Comparison of ENCODE assay signal across 3 worm cellular contexts in genomic region chrX:12106004-12106403, ce11.
TF ChIP-seq lines count a peak whose summit lies in the region.

No protein-coding gene starts in this region.

TF ChIP-seq in whole organism, L1 larva, 84 proteins besides CTCF, POLR2A, EP300 and RAD21 (continued from another document and continues in another):
- TF ChIP-seq fkh-8 (tag; optimal IDR thresholded peaks at IDR 0.05; lab: Kevin White, UChicago): peak; percentile 82
- TF ChIP-seq elt-3 (tag; optimal IDR thresholded peaks at IDR 0.05; lab: Kevin White, UChicago): peak in 2 of 6 experiments; percentile 19 to 52
- peak; percentile 63 for TF ChIP-seq sox-4 (tag; optimal IDR thresholded peaks at IDR 0.05; lab: Kevin White, UChicago)
- TF ChIP-seq ztf-11 (tag; optimal IDR thresholded peaks at IDR 0.05; lab: Kevin White, UChicago): peak in 1 of 2 experiments; percentile 79
- TF ChIP-seq zag-1 (tag; optimal IDR thresholded peaks at IDR 0.05; lab: Kevin White, UChicago): no peak
- TF ChIP-seq ces-1 (GFP tag; optimal IDR thresholded peaks at IDR 0.05; lab: Kevin White, UChicago): peak; percentile 19
- TF ChIP-seq nhr-28 (tag; optimal IDR thresholded peaks at IDR 0.05; lab: Kevin White, UChicago): no peak
- no peak for TF ChIP-seq fkh-4 (tag; optimal IDR thresholded peaks at IDR 0.05; lab: Kevin White, UChicago; ENCODE audit: borderline replicate concordance)
- no peak for TF ChIP-seq egl-27 (tag; optimal IDR thresholded peaks at IDR 0.05; lab: Kevin White, UChicago)
- peak; percentile 38 for TF ChIP-seq aly-2 (tag; optimal IDR thresholded peaks at IDR 0.05; lab: Kevin White, UChicago)
- TF ChIP-seq nhr-19 (GFP tag; conservative IDR thresholded peaks at IDR 0.05; lab: Robert Waterston, UW): peak; percentile 86
- TF ChIP-seq lin-13 (GFP tag; optimal IDR thresholded peaks at IDR 0.05; lab: Kevin White, UChicago): peak; percentile 19
- TF ChIP-seq isw-1 (GFP tag; IDR thresholded peaks at IDR 0.05; lab: Robert Waterston, UW): peak; percentile 33
- TF ChIP-seq ceh-88 (GFP tag; IDR thresholded peaks at IDR 0.05; lab: Robert Waterston, UW): peak; percentile 50; the same call in 1 of the 2 replicates
- peak; percentile 79 for TF ChIP-seq unc-86 (tag; optimal IDR thresholded peaks at IDR 0.05; lab: Kevin White, UChicago)
- no peak for TF ChIP-seq ets-5 (GFP tag; IDR thresholded peaks at IDR 0.05; lab: Robert Waterston, UW)
- TF ChIP-seq irx-1 (tag; optimal IDR thresholded peaks at IDR 0.05; lab: Kevin White, UChicago): peak; percentile 74
- TF ChIP-seq ceh-90 (tag; optimal IDR thresholded peaks at IDR 0.05; lab: Kevin White, UChicago): no peak
- no peak for TF ChIP-seq ama-1 (optimal IDR thresholded peaks at IDR 0.05; lab: Kevin White, UChicago)
- TF ChIP-seq xbp-1 (tag; optimal IDR thresholded peaks at IDR 0.05; lab: Kevin White, UChicago): peak; percentile 70
- TF ChIP-seq mab-9 (GFP tag; IDR thresholded peaks at IDR 0.05; lab: Robert Waterston, UW): peak; percentile 52
- peak; percentile 52 for TF ChIP-seq fos-1 (tag; optimal IDR thresholded peaks at IDR 0.05; lab: Kevin White, UChicago)
- TF ChIP-seq alr-1 (tag; optimal IDR thresholded peaks at IDR 0.05; lab: Kevin White, UChicago; ENCODE audit: borderline replicate concordance): no peak
- TF ChIP-seq fkh-10 (GFP tag; optimal IDR thresholded peaks at IDR 0.05; lab: Kevin White, UChicago): peak; percentile 85
- TF ChIP-seq jun-1 (tag; optimal IDR thresholded peaks at IDR 0.05; lab: Kevin White, UChicago): peak; percentile 75
- TF ChIP-seq C16A3.4 (tag; optimal IDR thresholded peaks at IDR 0.05; lab: Kevin White, UChicago): peak; percentile 58
- TF ChIP-seq efl-3 (GFP tag; optimal IDR thresholded peaks at IDR 0.05; lab: Kevin White, UChicago): peak; percentile 34
- TF ChIP-seq pax-3 (tag; optimal IDR thresholded peaks at IDR 0.05; lab: Kevin White, UChicago): peak; percentile 34
- TF ChIP-seq F16B12.6 (tag; optimal IDR thresholded peaks at IDR 0.05; lab: Kevin White, UChicago): no peak
- TF ChIP-seq elt-2 (tag; optimal IDR thresholded peaks at IDR 0.05; lab: Kevin White, UChicago): peak; percentile 38
- TF ChIP-seq ztf-4 (tag; optimal IDR thresholded peaks at IDR 0.05; lab: Kevin White, UChicago): peak; percentile 33
- TF ChIP-seq tbx-2 (tag; optimal IDR thresholded peaks at IDR 0.05; lab: Kevin White, UChicago): peak; percentile 79
- TF ChIP-seq C34B4.2 (tag; optimal IDR thresholded peaks at IDR 0.05; lab: Kevin White, UChicago): no peak
- peak; percentile 86 for TF ChIP-seq nhr-71 (tag; optimal IDR thresholded peaks at IDR 0.05; lab: Kevin White, UChicago)
- TF ChIP-seq lir-3 (tag; optimal IDR thresholded peaks at IDR 0.05; lab: Kevin White, UChicago; ENCODE audit: poor library complexity): peak; percentile 60
- peak; percentile 84 for TF ChIP-seq rnt-1 (tag; optimal IDR thresholded peaks at IDR 0.05; lab: Kevin White, UChicago)
- TF ChIP-seq unc-30 (tag; optimal IDR thresholded peaks at IDR 0.05; lab: Kevin White, UChicago): no peak
- peak; percentile 87 for TF ChIP-seq lin-14 (GFP tag; optimal IDR thresholded peaks at IDR 0.05; lab: Kevin White, UChicago)
- no peak for TF ChIP-seq nhr-11 (tag; optimal IDR thresholded peaks at IDR 0.05; lab: Kevin White, UChicago)
- peak; percentile 13 for TF ChIP-seq sup-37 (GFP tag; optimal IDR thresholded peaks at IDR 0.05; lab: Kevin White, UChicago)
- no peak for TF ChIP-seq nhr-12 (tag; optimal IDR thresholded peaks at IDR 0.05; lab: Kevin White, UChicago)
- TF ChIP-seq nhr-85 (tag; lab: Kevin White, UChicago): peak; percentile 78
- TF ChIP-seq aha-1 (tag; optimal IDR thresholded peaks at IDR 0.05; lab: Kevin White, UChicago): no peak
- peak; percentile 90 for TF ChIP-seq snu-23 (GFP tag; optimal IDR thresholded peaks at IDR 0.05; lab: Kevin White, UChicago)

TF ChIP-seq in whole organism, L3 larva, 47 proteins besides CTCF, POLR2A, EP300 and RAD21 (continued from another document):
- TF ChIP-seq lin-39 (tag; optimal IDR thresholded peaks at IDR 0.05; lab: Kevin White, UChicago): peak; percentile 75
- no peak for TF ChIP-seq aly-2 (tag; optimal IDR thresholded peaks at IDR 0.05; lab: Kevin White, UChicago)
- no peak for TF ChIP-seq mdl-1 (tag; optimal IDR thresholded peaks at IDR 0.05; lab: Kevin White, UChicago)
- TF ChIP-seq unc-62 (GFP tag; optimal IDR thresholded peaks at IDR 0.05; lab: Kevin White, UChicago): peak; percentile 17
- peak; percentile 65 for TF ChIP-seq lsy-12 (tag; optimal IDR thresholded peaks at IDR 0.05; lab: Kevin White, UChicago)
- peak; percentile 6 for TF ChIP-seq ztf-11 (tag; optimal IDR thresholded peaks at IDR 0.05; lab: Kevin White, UChicago)
- no peak for TF ChIP-seq nhr-12 (tag; optimal IDR thresholded peaks at IDR 0.05; lab: Kevin White, UChicago)
- peak; percentile 48 for TF ChIP-seq egl-27 (tag; optimal IDR thresholded peaks at IDR 0.05; lab: Kevin White, UChicago)
- no peak for TF ChIP-seq nhr-28 (tag; optimal IDR thresholded peaks at IDR 0.05; lab: Kevin White, UChicago)
- peak; percentile 78 for TF ChIP-seq ceh-82 (tag; optimal IDR thresholded peaks at IDR 0.05; lab: Kevin White, UChicago)
- no peak for TF ChIP-seq fkh-10 (GFP tag; optimal IDR thresholded peaks at IDR 0.05; lab: Kevin White, UChicago)
- TF ChIP-seq nhr-25 (tag; optimal IDR thresholded peaks at IDR 0.05; lab: Kevin White, UChicago): peak; percentile 25

TF ChIP-seq in whole organism, young adult, 124 proteins besides CTCF, POLR2A, EP300 and RAD21 (continued from another document and continues in another):
- TF ChIP-seq ccch-3 (GFP tag; optimal IDR thresholded peaks at IDR 0.05; lab: Kevin White, UChicago): peak; percentile 12
- peak; percentile 88 for TF ChIP-seq B0035.1 (tag; optimal IDR thresholded peaks at IDR 0.05; lab: Kevin White, UChicago)
- no peak for TF ChIP-seq hsf-1 (GFP tag; IDR thresholded peaks at IDR 0.05; lab: Robert Waterston, UW)
- TF ChIP-seq nhr-80 (tag; optimal IDR thresholded peaks at IDR 0.05; lab: Kevin White, UChicago): peak; percentile 59
- no peak for TF ChIP-seq zfh-2 (GFP tag; conservative IDR thresholded peaks at IDR 0.05; lab: Robert Waterston, UW)
- TF ChIP-seq mes-4 (tag; optimal IDR thresholded peaks at IDR 0.05; lab: Kevin White, UChicago): peak; percentile 90
- peak; percentile 87 for TF ChIP-seq hlh-12 (tag; optimal IDR thresholded peaks at IDR 0.05; lab: Kevin White, UChicago)
- TF ChIP-seq nhr-90 (tag; optimal IDR thresholded peaks at IDR 0.05; lab: Kevin White, UChicago): peak; percentile 93
- TF ChIP-seq nfya-1 (tag; optimal IDR thresholded peaks at IDR 0.05; lab: Kevin White, UChicago; ENCODE audit: borderline replicate concordance, insufficient read depth): no peak
- TF ChIP-seq ekl-4 (GFP tag; IDR thresholded peaks at IDR 0.05; lab: Robert Waterston, UW): peak; percentile 88
- TF ChIP-seq unc-62 (GFP tag; optimal IDR thresholded peaks at IDR 0.05; lab: Kevin White, UChicago): no peak
- TF ChIP-seq athp-1 (tag; optimal IDR thresholded peaks at IDR 0.05; lab: Kevin White, UChicago): peak; percentile 32
- peak; percentile 93 for TF ChIP-seq nhr-27 (tag; optimal IDR thresholded peaks at IDR 0.05; lab: Kevin White, UChicago)
- TF ChIP-seq repo-1 (tag; optimal IDR thresholded peaks at IDR 0.05; lab: Kevin White, UChicago): peak; percentile 82
- TF ChIP-seq die-1 (tag; optimal IDR thresholded peaks at IDR 0.05; lab: Kevin White, UChicago): peak; percentile 98
- peak; percentile 99 for TF ChIP-seq lin-26 (GFP tag; IDR thresholded peaks at IDR 0.05; lab: Robert Waterston, UW)
- peak; percentile 53 for TF ChIP-seq F22D6.2 (tag; optimal IDR thresholded peaks at IDR 0.05; lab: Kevin White, UChicago)
- TF ChIP-seq K12H6.12 (tag; optimal IDR thresholded peaks at IDR 0.05; lab: Kevin White, UChicago): peak; percentile 79
- TF ChIP-seq dox-1 (GFP tag; IDR thresholded peaks at IDR 0.05; lab: Robert Waterston, UW): no peak; the same call in 1 of the 2 replicates
- TF ChIP-seq zim-3 (tag; optimal IDR thresholded peaks at IDR 0.05; lab: Kevin White, UChicago): peak; percentile 89
- no peak for TF ChIP-seq C17E4.6 (GFP tag; IDR thresholded peaks at IDR 0.05; lab: Robert Waterston, UW)
- TF ChIP-seq madf-8 (GFP tag; conservative IDR thresholded peaks at IDR 0.05; lab: Robert Waterston, UW): no peak
- TF ChIP-seq hlh-26 (GFP tag; conservative IDR thresholded peaks at IDR 0.05; lab: Robert Waterston, UW): no peak
- TF ChIP-seq mel-28 (tag; optimal IDR thresholded peaks at IDR 0.05; lab: Kevin White, UChicago; ENCODE audit: borderline replicate concordance): peak; percentile 80
- no peak for TF ChIP-seq bed-1 (GFP tag; IDR thresholded peaks at IDR 0.05; lab: Robert Waterston, UW)
- TF ChIP-seq rpc-1 (optimal IDR thresholded peaks at IDR 0.05; lab: Kevin White, UChicago): peak; percentile 97
- peak; percentile 99 for TF ChIP-seq rpc-1 (tag; optimal IDR thresholded peaks at IDR 0.05; lab: Kevin White, UChicago)
- peak; percentile 87 for TF ChIP-seq T26A5.8 (tag; optimal IDR thresholded peaks at IDR 0.05; lab: Kevin White, UChicago)
- TF ChIP-seq madf-6 (GFP tag; IDR thresholded peaks at IDR 0.05; lab: Robert Waterston, UW): no peak
- TF ChIP-seq ZK185.1 (tag; optimal IDR thresholded peaks at IDR 0.05; lab: Kevin White, UChicago; ENCODE audit: poor library complexity, severe bottlenecking): peak; percentile 95
- TF ChIP-seq ztf-18 (tag; optimal IDR thresholded peaks at IDR 0.05; lab: Kevin White, UChicago): peak; percentile 81
- TF ChIP-seq B0261.1 (tag; optimal IDR thresholded peaks at IDR 0.05; lab: Kevin White, UChicago): peak; percentile 99
- TF ChIP-seq Y95B8A.8 (GFP tag; IDR thresholded peaks at IDR 0.05; lab: Robert Waterston, UW): peak; percentile 70; the same call in 1 of the 2 replicates
- peak; percentile 6 for TF ChIP-seq dpff-1 (tag; optimal IDR thresholded peaks at IDR 0.05; lab: Kevin White, UChicago)
- no peak for TF ChIP-seq F57A8.1 (GFP tag; optimal IDR thresholded peaks at IDR 0.05; lab: Kevin White, UChicago)
- TF ChIP-seq T07F8.4 (tag; optimal IDR thresholded peaks at IDR 0.05; lab: Kevin White, UChicago): peak; percentile 87
- peak; percentile 78 for TF ChIP-seq D2030.7 (GFP tag; IDR thresholded peaks at IDR 0.05; lab: Robert Waterston, UW)
- TF ChIP-seq sptf-2 (GFP tag; optimal IDR thresholded peaks at IDR 0.05; lab: Kevin White, UChicago): no peak
- no peak for TF ChIP-seq xnd-1 (tag; optimal IDR thresholded peaks at IDR 0.05; lab: Kevin White, UChicago)
- peak; percentile 84 for TF ChIP-seq gei-17 (GFP tag; optimal IDR thresholded peaks at IDR 0.05; lab: Kevin White, UChicago)
- TF ChIP-seq ztf-22 (GFP tag; optimal IDR thresholded peaks at IDR 0.05; lab: Kevin White, UChicago): peak; percentile 64
- no peak for TF ChIP-seq nfya-2 (GFP tag; IDR thresholded peaks at IDR 0.05; lab: Robert Waterston, UW)
- peak; percentile 92 for TF ChIP-seq ztf-26 (tag; optimal IDR thresholded peaks at IDR 0.05; lab: Kevin White, UChicago)
- peak; percentile 87 for TF ChIP-seq F52B5.7 (tag; optimal IDR thresholded peaks at IDR 0.05; lab: Kevin White, UChicago)
- TF ChIP-seq F37B4.10 (GFP tag; IDR thresholded peaks at IDR 0.05; lab: Robert Waterston, UW): 0 out of 2 replicates have a peak, but pooled peaks have one; percentile 60
- peak; percentile 85 for TF ChIP-seq madf-10 (tag; optimal IDR thresholded peaks at IDR 0.05; lab: Kevin White, UChicago)
- TF ChIP-seq ceh-79 (tag; optimal IDR thresholded peaks at IDR 0.05; lab: Kevin White, UChicago): peak; percentile 76
- TF ChIP-seq akir-1 (GFP tag; optimal IDR thresholded peaks at IDR 0.05; lab: Kevin White, UChicago): peak; percentile 35
- peak; percentile 89 for TF ChIP-seq rcor-1 (GFP tag; IDR thresholded peaks at IDR 0.05; lab: Robert Waterston, UW)
- TF ChIP-seq ztf-25 (GFP tag; IDR thresholded peaks at IDR 0.05; lab: Robert Waterston, UW): peak; percentile 98
- TF ChIP-seq attf-3 (GFP tag; conservative IDR thresholded peaks at IDR 0.05; lab: Robert Waterston, UW): peak; percentile 40; the same call in 1 of the 2 replicates
- TF ChIP-seq ceh-58 (GFP tag; IDR thresholded peaks at IDR 0.05; lab: Robert Waterston, UW): no peak
- TF ChIP-seq egl-44 (GFP tag; IDR thresholded peaks at IDR 0.05; lab: Robert Waterston, UW): peak; percentile 91
- TF ChIP-seq ets-4 (GFP tag; optimal IDR thresholded peaks at IDR 0.05; lab: Kevin White, UChicago): peak; percentile 59
- TF ChIP-seq him-1 (tag; optimal IDR thresholded peaks at IDR 0.05; lab: Kevin White, UChicago): peak; percentile 97
- no peak for TF ChIP-seq lin-54 (GFP tag; optimal IDR thresholded peaks at IDR 0.05; lab: Kevin White, UChicago)
- no peak; the same call in 1 of the 2 replicates for TF ChIP-seq B0019.2 (GFP tag; conservative IDR thresholded peaks at IDR 0.05; lab: Robert Waterston, UW)
- no peak for TF ChIP-seq ceh-91 (GFP tag; IDR thresholded peaks at IDR 0.05; lab: Robert Waterston, UW)
- TF ChIP-seq nhr-120 (GFP tag; IDR thresholded peaks at IDR 0.05; lab: Robert Waterston, UW): peak; percentile 94; the same call in 1 of the 2 replicates
- peak; percentile 60 for TF ChIP-seq hmg-20 (GFP tag; IDR thresholded peaks at IDR 0.05; lab: Robert Waterston, UW)
- no peak; the same call in 1 of the 2 replicates for TF ChIP-seq aptf-2 (GFP tag; conservative IDR thresholded peaks at IDR 0.05; lab: Robert Waterston, UW)
- TF ChIP-seq snpc-1.1 (tag; optimal IDR thresholded peaks at IDR 0.05; lab: Kevin White, UChicago; ENCODE audit: insufficient read depth): peak; percentile 26
- no peak for TF ChIP-seq ama-1 (optimal IDR thresholded peaks at IDR 0.05; lab: Kevin White, UChicago)
- peak in 1 of 2 experiments; percentile 90 for TF ChIP-seq ama-1 (GFP tag; optimal IDR thresholded peaks at IDR 0.05; lab: Kevin White, UChicago)
- TF ChIP-seq nfyb-1 (GFP tag; IDR thresholded peaks at IDR 0.05; lab: Robert Waterston, UW): peak; percentile 93
- TF ChIP-seq lsl-1 (GFP tag; optimal IDR thresholded peaks at IDR 0.05; lab: Kevin White, UChicago): no peak
- TF ChIP-seq unc-130 (GFP tag; optimal IDR thresholded peaks at IDR 0.05; lab: Kevin White, UChicago): peak; percentile 46
- no peak for TF ChIP-seq lag-1 (GFP tag; IDR thresholded peaks at IDR 0.05; lab: Robert Waterston, UW)
- peak; percentile 99 for TF ChIP-seq tbp1 (GFP tag; optimal IDR thresholded peaks at IDR 0.05; lab: Kevin White, UChicago)
- TF ChIP-seq F49E8.2 (tag; optimal IDR thresholded peaks at IDR 0.05; lab: Kevin White, UChicago; ENCODE audit: insufficient read depth): no peak
- peak; percentile 8 for TF ChIP-seq efl-1 (GFP tag; optimal IDR thresholded peaks at IDR 0.05; lab: Kevin White, UChicago)
- no peak for TF ChIP-seq lsy-27 (tag; optimal IDR thresholded peaks at IDR 0.05; lab: Kevin White, UChicago; ENCODE audit: borderline replicate concordance, insufficient read depth)
- peak; percentile 84 for TF ChIP-seq ztf-28 (GFP tag; IDR thresholded peaks at IDR 0.05; lab: Robert Waterston, UW)
- peak; percentile 47 for TF ChIP-seq hrde-1 (tag; optimal IDR thresholded peaks at IDR 0.05; lab: Kevin White, UChicago; ENCODE audit: borderline replicate concordance)
- peak in 1 of 3 experiments; percentile 89 for TF ChIP-seq lin-35 (GFP tag; optimal IDR thresholded peaks at IDR 0.05; lab: Kevin White, UChicago)
- no peak for TF ChIP-seq F55B11.4 (tag; optimal IDR thresholded peaks at IDR 0.05; lab: Kevin White, UChicago; ENCODE audit: borderline replicate concordance, insufficient read depth)
- no peak for TF ChIP-seq F33H1.4 (GFP tag; IDR thresholded peaks at IDR 0.05; lab: Robert Waterston, UW)
- peak; percentile 79 for TF ChIP-seq ceh-40 (GFP tag; IDR thresholded peaks at IDR 0.05; lab: Robert Waterston, UW)
- TF ChIP-seq cebp-1 (GFP tag; IDR thresholded peaks at IDR 0.05; lab: Robert Waterston, UW): peak; percentile 40; the same call in 1 of the 2 replicates
- no peak for TF ChIP-seq cebp-1 (tag; optimal IDR thresholded peaks at IDR 0.05; lab: Kevin White, UChicago)
- TF ChIP-seq rec-8 (tag; optimal IDR thresholded peaks at IDR 0.05; lab: Kevin White, UChicago): peak; percentile 81 to 93
